Worm (Caenorhabditis elegans) whole organism, L1 larva: ENCODE results near the gene tpi-1.

Source experiments
- fkh-10 ChIP-seq: sonication (generic microtip); optimal IDR thresholded peaks from 2 replicates; lab custom pipeline; 2017; ENCODE audit warnings: missing biosample characterization, missing genetic modification reagents, missing genetic modification characterization
- lin-13 ChIP-seq: fragments of 150-350 bp; optimal IDR thresholded peaks from 2 replicates; lab custom pipeline; 2014; ENCODE audit warnings: missing biosample characterization, missing genetic modification reagents, missing genetic modification characterization
- nhr-237 ChIP-seq: fragments of 150-350 bp; optimal IDR thresholded peaks from 2 replicates; lab custom pipeline; 2014; ENCODE audit warnings: missing biosample characterization, missing genetic modification characterization
- nhr-28 ChIP-seq: fragments of 150-350 bp; optimal IDR thresholded peaks from 2 replicates; lab custom pipeline; 2014; ENCODE audit warnings: missing biosample characterization, missing genetic modification characterization
- nhr-77 ChIP-seq: fragments of 150-350 bp; optimal IDR thresholded peaks from 2 replicates; lab custom pipeline; 2014; ENCODE audit warnings: missing biosample characterization, missing genetic modification characterization
- nhr-85 ChIP-seq: sonication (generic microtip); peaks from one replicate; lab custom pipeline; 2016; ENCODE audit warnings: missing genetic modification characterization, inconsistent platforms, missing compliant biosample characterization
- swsn-7 ChIP-seq: sonication (generic microtip); optimal IDR thresholded peaks from 2 replicates; lab custom pipeline; 2016; ENCODE audit warnings: missing genetic modification characterization, missing compliant biosample characterization

- TF ChIP-seq nhr-85 (tag; lab: Kevin White, UChicago) (no peak), swsn-7 (tag; lab: Kevin White, UChicago) (no peak), lin-13 (GFP tag; lab: Kevin White, UChicago) (no peak), nhr-28 (tag; lab: Kevin White, UChicago) (no peak), nhr-77 (tag; lab: Kevin White, UChicago) (no peak), nhr-237 (tag; lab: Kevin White, UChicago) (no peak), fkh-10 (GFP tag; lab: Kevin White, UChicago) (no peak)
Observed at ce11 chrII:12023315-12023878, 15.5 kb downstream of the tpi-1 start, which contains the start of gene Y17G7B.12.
